Fruit fly (Drosophila melanogaster): ENCODE measurements around the gene CG8209.

CG8209 gene

DNA sequence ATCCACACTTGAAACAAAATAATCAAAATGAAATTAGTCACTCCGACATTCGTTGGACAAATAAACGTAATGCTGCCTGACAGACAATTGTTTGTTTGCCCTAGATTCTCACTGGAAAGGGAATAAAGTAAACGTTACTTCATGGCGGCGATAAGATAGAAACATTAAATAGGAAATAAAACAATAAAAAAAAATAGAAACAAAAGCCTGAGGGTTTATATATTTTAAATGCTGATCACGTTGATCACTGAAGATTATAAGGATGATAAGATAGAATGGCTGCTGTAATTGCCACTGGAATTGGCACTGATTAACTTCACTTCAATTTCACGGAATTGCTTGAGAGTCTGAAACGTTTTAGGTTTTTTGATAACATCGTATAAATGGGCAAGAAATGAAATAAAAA, 42.5 kb downstream of the CG8209 start (continued):
- TF ChIP-seq zf30C (GFP tag; optimal IDR thresholded peaks at IDR 0.05), result no peak
- TF ChIP-seq Asciz (GFP tag; optimal IDR thresholded peaks at IDR 0.05), result peak; percentile 24
- no peak for TF ChIP-seq dpn (GFP tag; optimal IDR thresholded peaks at IDR 0.05)
- peak; percentile 39 for TF ChIP-seq unpg (GFP tag; optimal IDR thresholded peaks at IDR 0.05)
- TF ChIP-seq CG6689 (GFP tag; IDR thresholded peaks at IDR 0.05), result no peak
- no peak for TF ChIP-seq h (optimal IDR thresholded peaks at IDR 0.05)
- TF ChIP-seq GATAe (GFP tag; conservative IDR thresholded peaks at IDR 0.05), result no peak; the same call in 1 of the 2 replicates
- no peak for TF ChIP-seq tll (GFP tag; optimal IDR thresholded peaks at IDR 0.05)
- TF ChIP-seq fd64A (GFP tag; optimal IDR thresholded peaks at IDR 0.05), result peak; percentile 75
- TF ChIP-seq pzg (GFP tag; optimal IDR thresholded peaks at IDR 0.05), result no peak
- no peak for TF ChIP-seq CG8765 (GFP tag; IDR thresholded peaks at IDR 0.05)
- TF ChIP-seq Nf-YA (GFP tag; IDR thresholded peaks at IDR 0.05), result no peak
- no peak for TF ChIP-seq pho (GFP tag; optimal IDR thresholded peaks at IDR 0.05)
- TF ChIP-seq CG7357 (GFP tag; IDR thresholded peaks at IDR 0.05), result no peak
- no peak for TF ChIP-seq grau (tag; optimal IDR thresholded peaks at IDR 0.05)
- TF ChIP-seq Lim3 (GFP tag; IDR thresholded peaks at IDR 0.05), result no peak
- no peak for TF ChIP-seq disco-r (GFP tag; optimal IDR thresholded peaks at IDR 0.05)
- TF ChIP-seq ken (GFP tag; IDR thresholded peaks at IDR 0.05), result no peak
- no peak for TF ChIP-seq Ets97D (GFP tag; optimal IDR thresholded peaks at IDR 0.05)
- no peak for TF ChIP-seq CG4404 (GFP tag; IDR thresholded peaks at IDR 0.05)
- peak; percentile 21 for TF ChIP-seq CG12391 (tag; optimal IDR thresholded peaks at IDR 0.05)
- TF ChIP-seq Dad (GFP tag; optimal IDR thresholded peaks at IDR 0.05), result no peak
- TF ChIP-seq Bteb2 (GFP tag; optimal IDR thresholded peaks at IDR 0.05), result no peak
- no peak for TF ChIP-seq ranshi (GFP tag; IDR thresholded peaks at IDR 0.05)
- TF ChIP-seq Dbx (GFP tag; IDR thresholded peaks at IDR 0.05), result no peak
- peak; percentile 68 for TF ChIP-seq CG4707 (GFP tag; optimal IDR thresholded peaks at IDR 0.05)
- no peak for TF ChIP-seq az2 (GFP tag; optimal IDR thresholded peaks at IDR 0.05)
- TF ChIP-seq CG6175 (GFP tag; IDR thresholded peaks at IDR 0.05), result no peak
- no peak for TF ChIP-seq CG42726 (GFP tag; IDR thresholded peaks at IDR 0.05; ENCODE audit: partially characterized antibody)
- TF ChIP-seq CG7372 (GFP tag; IDR thresholded peaks at IDR 0.05), result no peak
- TF ChIP-seq CG13894 (tag; optimal IDR thresholded peaks at IDR 0.05), result no peak
- peak; percentile 14 for TF ChIP-seq dmrt99B (tag; optimal IDR thresholded peaks at IDR 0.05)
- no peak for TF ChIP-seq tin (GFP tag; optimal IDR thresholded peaks at IDR 0.05)
- no peak for TF ChIP-seq CG12155 (GFP tag; optimal IDR thresholded peaks at IDR 0.05)
- TF ChIP-seq Sin3A (optimal IDR thresholded peaks at IDR 0.05), result no peak
- peak; percentile 58 for TF ChIP-seq Vsx1 (GFP tag; optimal IDR thresholded peaks at IDR 0.05)
- no peak for TF ChIP-seq pan (optimal IDR thresholded peaks at IDR 0.05)
- no peak for TF ChIP-seq pan (GFP tag; optimal IDR thresholded peaks at IDR 0.05 in 1 of 2, IDR thresholded peaks at IDR 0.05 in 1 of 2)
- TF ChIP-seq CG6791 (GFP tag; IDR thresholded peaks at IDR 0.05; ENCODE audit: partially characterized antibody), result no peak
- no peak for TF ChIP-seq CG8290 (GFP tag; optimal IDR thresholded peaks at IDR 0.05)
- no peak for TF ChIP-seq CG8290 (tag; optimal IDR thresholded peaks at IDR 0.05)
- TF ChIP-seq pnt (GFP tag; optimal IDR thresholded peaks at IDR 0.05), result no peak
- no peak for TF ChIP-seq run (tag; optimal IDR thresholded peaks at IDR 0.05)
- TF ChIP-seq klu (GFP tag; IDR thresholded peaks at IDR 0.05), result no peak
- peak; percentile 33 for TF ChIP-seq Fer1 (GFP tag; optimal IDR thresholded peaks at IDR 0.05)
- TF ChIP-seq hkb (optimal IDR thresholded peaks at IDR 0.05), result no peak
- peak; percentile 39; the same call in 1 of the 2 replicates for TF ChIP-seq hkb (GFP tag; IDR thresholded peaks at IDR 0.05)
- no peak for TF ChIP-seq CG8359 (GFP tag; optimal IDR thresholded peaks at IDR 0.05; ENCODE audit: borderline replicate concordance)
- no peak for TF ChIP-seq fu2 (GFP tag; optimal IDR thresholded peaks at IDR 0.05)
- peak; percentile 66 for TF ChIP-seq gcm (GFP tag; optimal IDR thresholded peaks at IDR 0.05)
- TF ChIP-seq cad (GFP tag; optimal IDR thresholded peaks at IDR 0.05), result no peak
- no peak for TF ChIP-seq CG4820 (GFP tag; optimal IDR thresholded peaks at IDR 0.05)
- TF ChIP-seq Dip2 (GFP tag; IDR thresholded peaks at IDR 0.05), result no peak
- no peak for TF ChIP-seq gfzf (GFP tag; optimal IDR thresholded peaks at IDR 0.05)
